3 fruit fly cellular contexts compared by ENCODE assay signal in genomic region chr2L:8416350-8417046, dm6.
TF ChIP-seq lines count a peak whose summit lies in the region.

No protein-coding gene starts in this region.

TF ChIP-seq in whole organism, embryonic, 481 proteins besides CTCF, POLR2A, EP300 and RAD21 (continued from another document and continues in another):
- TF ChIP-seq corto (GFP tag; optimal IDR thresholded peaks at IDR 0.05; lab: Kevin White, UChicago) (peak; percentile 21), unc-4 (GFP tag; IDR thresholded peaks at IDR 0.05; lab: Robert Waterston, UW; ENCODE audit: partially characterized antibody) (no peak), Stat92E (GFP tag; optimal IDR thresholded peaks at IDR 0.05; lab: Kevin White, UChicago) (no peak), dimm (GFP tag; IDR thresholded peaks at IDR 0.05; lab: Robert Waterston, UW) (no peak), Ada2b (GFP tag; IDR thresholded peaks at IDR 0.05; lab: Robert Waterston, UW) (no peak), CG15011 (GFP tag; optimal IDR thresholded peaks at IDR 0.05; lab: Kevin White, UChicago) (no peak), CG11456 (GFP tag; IDR thresholded peaks at IDR 0.05; lab: Robert Waterston, UW) (no peak; the same call in 2 of the 3 replicates), CG18262 (tag; optimal IDR thresholded peaks at IDR 0.05; lab: Kevin White, UChicago) (no peak), CG4707 (GFP tag; optimal IDR thresholded peaks at IDR 0.05; lab: Kevin White, UChicago) (no peak), CG1792 (GFP tag; optimal IDR thresholded peaks at IDR 0.05; lab: Kevin White, UChicago) (no peak), CG2889 (GFP tag; IDR thresholded peaks at IDR 0.05; lab: Robert Waterston, UW) (peak; percentile 78), Xbp1 (GFP tag; optimal IDR thresholded peaks at IDR 0.05; lab: Kevin White, UChicago) (peak; percentile 3), cwo (GFP tag; optimal IDR thresholded peaks at IDR 0.05; lab: Kevin White, UChicago) (no peak), CG33213 (GFP tag; optimal IDR thresholded peaks at IDR 0.05; lab: Kevin White, UChicago) (no peak), sob (GFP tag; IDR thresholded peaks at IDR 0.05; lab: Robert Waterston, UW) (no peak), amos (GFP tag; IDR thresholded peaks at IDR 0.05; lab: Robert Waterston, UW; ENCODE audit: partially characterized antibody) (0 out of 2 replicates have a peak, but pooled peaks have one; percentile 17), HLHmδ (GFP tag; optimal IDR thresholded peaks at IDR 0.05; lab: Kevin White, UChicago) (peak; percentile 58), pb (GFP tag; optimal IDR thresholded peaks at IDR 0.05; lab: Kevin White, UChicago) (no peak), Nf-YC (tag; optimal IDR thresholded peaks at IDR 0.05; lab: Kevin White, UChicago) (no peak), CG7745 (tag; optimal IDR thresholded peaks at IDR 0.05; lab: Kevin White, UChicago) (no peak), CrebB (tag; optimal IDR thresholded peaks at IDR 0.05; lab: Kevin White, UChicago) (peak; percentile 35), YL-1 (GFP tag; optimal IDR thresholded peaks at IDR 0.05; lab: Kevin White, UChicago) (peak; percentile 17), bsh (GFP tag; optimal IDR thresholded peaks at IDR 0.05; lab: Kevin White, UChicago) (peak in 1 of 2 experiments; percentile 70), CG15479 (GFP tag; optimal IDR thresholded peaks at IDR 0.05; lab: Kevin White, UChicago) (peak; percentile 100), ac (GFP tag; optimal IDR thresholded peaks at IDR 0.05; lab: Kevin White, UChicago) (no peak), CG8290 (GFP tag; optimal IDR thresholded peaks at IDR 0.05; lab: Kevin White, UChicago) (no peak), CG8290 (tag; optimal IDR thresholded peaks at IDR 0.05; lab: Kevin White, UChicago) (no peak), CG8359 (GFP tag; optimal IDR thresholded peaks at IDR 0.05; lab: Kevin White, UChicago; ENCODE audit: borderline replicate concordance) (no peak), CG1603 (tag; optimal IDR thresholded peaks at IDR 0.05; lab: Kevin White, UChicago) (no peak), Ssrp (tag; optimal IDR thresholded peaks at IDR 0.05; lab: Kevin White, UChicago) (no peak), exex (tag; optimal IDR thresholded peaks at IDR 0.05; lab: Kevin White, UChicago) (no peak), Dad (GFP tag; optimal IDR thresholded peaks at IDR 0.05; lab: Kevin White, UChicago) (no peak), Lhr (GFP tag; optimal IDR thresholded peaks at IDR 0.05; lab: Kevin White, UChicago) (no peak), Trl (optimal IDR thresholded peaks at IDR 0.05; lab: Kevin White, UChicago) (peak; percentile 73 to 90), Trl (GFP tag; optimal IDR thresholded peaks at IDR 0.05; lab: Kevin White, UChicago) (peak; percentile 50), CG13624 (GFP tag; optimal IDR thresholded peaks at IDR 0.05; lab: Kevin White, UChicago) (peak; percentile 79), sima (GFP tag; optimal IDR thresholded peaks at IDR 0.05; lab: Kevin White, UChicago) (no peak), chinmo (GFP tag; IDR thresholded peaks at IDR 0.05; lab: Robert Waterston, UW; ENCODE audit: partially characterized antibody) (0 out of 4 replicates have a peak, but pooled peaks have one; percentile 16), yki (optimal IDR thresholded peaks at IDR 0.05; lab: Kevin White, UChicago) (peak; percentile 1), hb (GFP tag; IDR thresholded peaks at IDR 0.05; lab: Robert Waterston, UW; ENCODE audit: partially characterized antibody) (no peak), CG7963 (GFP tag; IDR thresholded peaks at IDR 0.05; lab: Robert Waterston, UW; ENCODE audit: partially characterized antibody) (no peak), mam (GFP tag; optimal IDR thresholded peaks at IDR 0.05; lab: Kevin White, UChicago) (no peak), CG4404 (GFP tag; IDR thresholded peaks at IDR 0.05; lab: Robert Waterston, UW) (no peak), CG4424 (GFP tag; optimal IDR thresholded peaks at IDR 0.05; lab: Kevin White, UChicago) (no peak)

TF ChIP-seq in whole organism, prepupa, 60 proteins besides CTCF, POLR2A, EP300 and RAD21 (continued from another document):
- TF ChIP-seq Sox15 (GFP tag; optimal IDR thresholded peaks at IDR 0.05; lab: Kevin White, UChicago) (peak; percentile 7), Hr4 (GFP tag; optimal IDR thresholded peaks at IDR 0.05; lab: Kevin White, UChicago) (peak; percentile 56), net (GFP tag; optimal IDR thresholded peaks at IDR 0.05; lab: Kevin White, UChicago) (peak; percentile 59), esn (GFP tag; optimal IDR thresholded peaks at IDR 0.05; lab: Kevin White, UChicago) (peak; percentile 85), CG34406 (GFP tag; optimal IDR thresholded peaks at IDR 0.05; lab: Kevin White, UChicago) (peak; percentile 56), fkh (GFP tag; optimal IDR thresholded peaks at IDR 0.05; lab: Kevin White, UChicago) (peak; percentile 16), ss (GFP tag; optimal IDR thresholded peaks at IDR 0.05; lab: Kevin White, UChicago) (peak; percentile 82 to 90), CG6854 (GFP tag; optimal IDR thresholded peaks at IDR 0.05; lab: Kevin White, UChicago) (peak; percentile 6), CG3032 (tag; optimal IDR thresholded peaks at IDR 0.05; lab: Kevin White, UChicago) (peak; percentile 63), salr (GFP tag; optimal IDR thresholded peaks at IDR 0.05; lab: Kevin White, UChicago) (peak; percentile 32 to 63), CG8319 (GFP tag; optimal IDR thresholded peaks at IDR 0.05; lab: Kevin White, UChicago) (peak; percentile 22), Sox102F (GFP tag; optimal IDR thresholded peaks at IDR 0.05; lab: Kevin White, UChicago) (peak; percentile 88), spab (GFP tag; optimal IDR thresholded peaks at IDR 0.05; lab: Kevin White, UChicago) (peak; percentile 75), CG16779 (tag; optimal IDR thresholded peaks at IDR 0.05; lab: Kevin White, UChicago) (peak; percentile 61), OdsH (GFP tag; optimal IDR thresholded peaks at IDR 0.05; lab: Kevin White, UChicago) (peak; percentile 58), CG8119 (GFP tag; IDR thresholded peaks at IDR 0.05; lab: Robert Waterston, UW) (peak; percentile 55; the same call in 2 of the 3 replicates), topi (GFP tag; optimal IDR thresholded peaks at IDR 0.05; lab: Kevin White, UChicago) (peak; percentile 78), svp (GFP tag; lab: Kevin White, UChicago) (peak; percentile 99), CG4318 (GFP tag; optimal IDR thresholded peaks at IDR 0.05; lab: Kevin White, UChicago) (no peak), CG1621 (tag; optimal IDR thresholded peaks at IDR 0.05; lab: Kevin White, UChicago) (peak; percentile 71), eg (GFP tag; IDR thresholded peaks at IDR 0.05; lab: Robert Waterston, UW) (peak; percentile 60), dsx (GFP tag; optimal IDR thresholded peaks at IDR 0.05; lab: Kevin White, UChicago; ENCODE audit: poor library complexity, severe bottlenecking) (peak; percentile 84), Hr38 (GFP tag; optimal IDR thresholded peaks at IDR 0.05; lab: Kevin White, UChicago) (no peak), CG11294 (GFP tag; IDR thresholded peaks at IDR 0.05; lab: Robert Waterston, UW) (peak; percentile 51; the same call in 1 of the 2 replicates), CG6808 (GFP tag; optimal IDR thresholded peaks at IDR 0.05; lab: Kevin White, UChicago) (peak; percentile 73), Ets21C (GFP tag; optimal IDR thresholded peaks at IDR 0.05; lab: Kevin White, UChicago) (peak; percentile 60), achi (GFP tag; optimal IDR thresholded peaks at IDR 0.05; lab: Kevin White, UChicago) (peak; percentile 72), CG15336 (GFP tag; IDR thresholded peaks at IDR 0.05; lab: Robert Waterston, UW) (peak; percentile 60), Ets96B (tag; optimal IDR thresholded peaks at IDR 0.05; lab: Kevin White, UChicago) (peak; percentile 76), CG9139 (GFP tag; optimal IDR thresholded peaks at IDR 0.05; lab: Kevin White, UChicago) (peak; percentile 47), CG11762 (GFP tag; optimal IDR thresholded peaks at IDR 0.05; lab: Kevin White, UChicago; ENCODE audit: insufficient read depth) (no peak), pdm3 (GFP tag; optimal IDR thresholded peaks at IDR 0.05; lab: Kevin White, UChicago) (peak; percentile 75), CG7368 (GFP tag; optimal IDR thresholded peaks at IDR 0.05; lab: Kevin White, UChicago) (peak; percentile 60), CG10631 (GFP tag; optimal IDR thresholded peaks at IDR 0.05; lab: Kevin White, UChicago) (peak; percentile 73), CG8632 (GFP tag; optimal IDR thresholded peaks at IDR 0.05; lab: Kevin White, UChicago) (peak; percentile 59), Eip78C (GFP tag; lab: Kevin White, UChicago) (peak; percentile 94), Lpt (GFP tag; optimal IDR thresholded peaks at IDR 0.05; lab: Kevin White, UChicago) (peak; percentile 67), vri (GFP tag; optimal IDR thresholded peaks at IDR 0.05; lab: Kevin White, UChicago) (peak; percentile 55), CG3919 (GFP tag; optimal IDR thresholded peaks at IDR 0.05; lab: Kevin White, UChicago) (peak; percentile 81), Eip93F (GFP tag; optimal IDR thresholded peaks at IDR 0.05; lab: Kevin White, UChicago) (no peak)
TF ChIP-seq in whole organism, prepupa: peak in this region for 55.

TF ChIP-seq in whole organism, wandering third instar larva, 38 proteins besides CTCF, POLR2A, EP300 and RAD21 (continued from another document):
- TF ChIP-seq woc (GFP tag; optimal IDR thresholded peaks at IDR 0.05; lab: Kevin White, UChicago) (peak; percentile 64), sv (GFP tag; optimal IDR thresholded peaks at IDR 0.05; lab: Kevin White, UChicago) (no peak), rgr (GFP tag; optimal IDR thresholded peaks at IDR 0.05; lab: Kevin White, UChicago) (peak; percentile 71), Myc (optimal IDR thresholded peaks at IDR 0.05; lab: Kevin White, UChicago) (no peak), sage (GFP tag; optimal IDR thresholded peaks at IDR 0.05; lab: Kevin White, UChicago) (peak; percentile 48), tai (GFP tag; optimal IDR thresholded peaks at IDR 0.05; lab: Kevin White, UChicago) (no peak), usp (GFP tag; optimal IDR thresholded peaks at IDR 0.05; lab: Kevin White, UChicago) (no peak), CrebA (GFP tag; optimal IDR thresholded peaks at IDR 0.05; lab: Kevin White, UChicago; ENCODE audit: borderline replicate concordance) (no peak), Vsx2 (GFP tag; optimal IDR thresholded peaks at IDR 0.05; lab: Kevin White, UChicago; ENCODE audit: partially characterized antibody) (peak; percentile 14), foxo (GFP tag; optimal IDR thresholded peaks at IDR 0.05; lab: Kevin White, UChicago) (peak in 1 of 2 experiments; percentile 84), Abd-B (GFP tag; optimal IDR thresholded peaks at IDR 0.05; lab: Kevin White, UChicago) (no peak), lola (GFP tag; optimal IDR thresholded peaks at IDR 0.05; lab: Kevin White, UChicago) (no peak), h (GFP tag; optimal IDR thresholded peaks at IDR 0.05; lab: Kevin White, UChicago) (peak; percentile 81), fru (GFP tag; optimal IDR thresholded peaks at IDR 0.05; lab: Kevin White, UChicago) (peak; percentile 84)
